Worm (Caenorhabditis elegans) whole organism, midembryonic: ENCODE results near the gene pid-5.
"Not testable (repeated sequence)": the region's sequence is repeated elsewhere in the genome, so short reads cannot be mapped to it uniquely, and the experiment has no call there.

Experiments
- T22C8.4 ChIP-seq: fragments of 200-800 bp; sonication (Bioruptor generic); IDR thresholded peaks from 2 replicates; pipeline ENCODE4 v1.3.6; 2022; ENCODE audit warnings: missing genetic modification characterization, missing compliant biosample characterization
- cog-1 ChIP-seq: sonication (generic microtip); optimal IDR thresholded peaks from 2 replicates; lab custom pipeline; 2016; ENCODE audit warnings: missing genetic modification characterization, missing compliant biosample characterization
- flt-1 ChIP-seq: fragments of 200-800 bp; sonication (Bioruptor generic); IDR thresholded peaks from 2 replicates; pipeline ENCODE4 v1.3.6; 2022; ENCODE audit warnings: missing genetic modification characterization, missing compliant biosample characterization
- klf-2 ChIP-seq: fragments of 200-800 bp; sonication (Bioruptor generic); conservative IDR thresholded peaks from 2 replicates; pipeline ENCODE4 v1.3.6; 2022; ENCODE audit warnings: missing genetic modification reagents, missing genetic modification characterization, missing compliant biosample characterization
- med-1 ChIP-seq: sonication (generic microtip); optimal IDR thresholded peaks from 2 replicates; lab custom pipeline; 2017; ENCODE audit warnings: missing genetic modification characterization, mild to moderate bottlenecking, missing compliant biosample characterization, antibody characterized with exemption, missing genetic modification reagents; ENCODE audit not compliant: insufficient read depth
- ref-1 ChIP-seq: fragments of 200-800 bp; sonication (Bioruptor generic); conservative IDR thresholded peaks from 2 replicates; pipeline ENCODE4 v1.3.6; 2022; ENCODE audit warnings: missing genetic modification reagents, missing genetic modification characterization, missing compliant biosample characterization
- tab-1 ChIP-seq: fragments of 200-800 bp; sonication (Bioruptor generic); IDR thresholded peaks from 2 replicates; pipeline ENCODE4 v1.3.6; 2022; ENCODE audit warnings: missing genetic modification characterization, missing compliant biosample characterization
- ztf-23 ChIP-seq: fragments of 200-800 bp; sonication (Bioruptor generic); IDR thresholded peaks from 2 replicates; pipeline ENCODE4 v1.3.6; 2022; ENCODE audit warnings: missing genetic modification reagents, missing genetic modification characterization, missing compliant biosample characterization
- ztf-29 ChIP-seq: fragments of 200-800 bp; sonication (Bioruptor generic); IDR thresholded peaks from 2 replicates; pipeline ENCODE4 v1.3.6; 2022; ENCODE audit warnings: missing genetic modification reagents, missing genetic modification characterization, missing compliant biosample characterization

The pid-5 gene

ce11 chrV:4204421-4204820 is 28.7 kb downstream of the pid-5 start, which contains the start of gene H43I07.1:
Gene H43I07.1 (plus strand): TSS chrV:4204721.
- no peak for TF ChIP-seq ref-1 (GFP tag; lab: Robert Waterston, UW)
- TF ChIP-seq ztf-29 (GFP tag; lab: Robert Waterston, UW), result no peak
- TF ChIP-seq T22C8.4, result no peak
- TF ChIP-seq tab-1 (GFP tag; lab: Robert Waterston, UW), result no peak
- no peak for TF ChIP-seq med-1 (GFP tag; lab: Kevin White, UChicago)
- TF ChIP-seq flt-1 (GFP tag; lab: Robert Waterston, UW), result no peak
- TF ChIP-seq ztf-23 (GFP tag; lab: Robert Waterston, UW), result no peak

- no peak for TF ChIP-seq med-1 (GFP tag; lab: Kevin White, UChicago)
- TF ChIP-seq T22C8.4, result no peak
- TF ChIP-seq klf-2 (GFP tag; lab: Robert Waterston, UW), result no peak
- TF ChIP-seq cog-1, result no peak
Measured at ce11 chrV:4211521-4211920, 35.8 kb downstream of the pid-5 start.

- TF ChIP-seq T22C8.4; tab-1 (GFP tag; lab: Robert Waterston, UW); med-1 (GFP tag; lab: Kevin White, UChicago): not testable (repeated sequence)
Measured at ce11 chrV:4215856-4216255, 40.2 kb downstream of the pid-5 start, which contains the start of gene H43I07.4. Gene H43I07.4 (plus strand): TSS chrV:4216156.

ce11 chrV:4216902-4217301 is 41.2 kb downstream of the pid-5 start:
- TF ChIP-seq med-1 (GFP tag; lab: Kevin White, UChicago), result no peak
- no peak for TF ChIP-seq ztf-23 (GFP tag; lab: Robert Waterston, UW)
- no peak for TF ChIP-seq ref-1 (GFP tag; lab: Robert Waterston, UW)
- no peak for TF ChIP-seq cog-1
- no peak for TF ChIP-seq flt-1 (GFP tag; lab: Robert Waterston, UW)
- no peak for TF ChIP-seq klf-2 (GFP tag; lab: Robert Waterston, UW)
- no peak for TF ChIP-seq T22C8.4
- TF ChIP-seq tab-1 (GFP tag; lab: Robert Waterston, UW), result no peak
- TF ChIP-seq ztf-29 (GFP tag; lab: Robert Waterston, UW), result no peak

ce11 chrV:4218268-4218667 is 42.6 kb downstream of the pid-5 start:
- TF ChIP-seq klf-2 (GFP tag; lab: Robert Waterston, UW), result no peak
- TF ChIP-seq ref-1 (GFP tag; lab: Robert Waterston, UW), result no peak
- TF ChIP-seq cog-1, result no peak
- TF ChIP-seq flt-1 (GFP tag; lab: Robert Waterston, UW), result no peak
- no peak for TF ChIP-seq tab-1 (GFP tag; lab: Robert Waterston, UW)
- no peak for TF ChIP-seq med-1 (GFP tag; lab: Kevin White, UChicago)
- TF ChIP-seq T22C8.4, result no peak
- TF ChIP-seq ztf-29 (GFP tag; lab: Robert Waterston, UW), result no peak
- TF ChIP-seq ztf-23 (GFP tag; lab: Robert Waterston, UW), result no peak

ce11 chrV:4219342-4219741 is 43.7 kb downstream of the pid-5 start, which contains the start of gene nlp-9:
Gene nlp-9 (plus strand): TSS chrV:4219642.
- TF ChIP-seq ztf-23 (GFP tag; lab: Robert Waterston, UW) (no peak), T22C8.4 (no peak), med-1 (GFP tag; lab: Kevin White, UChicago) (no peak), ref-1 (GFP tag; lab: Robert Waterston, UW) (no peak), cog-1 (no peak), flt-1 (GFP tag; lab: Robert Waterston, UW) (no peak), klf-2 (GFP tag; lab: Robert Waterston, UW) (no peak), tab-1 (GFP tag; lab: Robert Waterston, UW) (no peak), ztf-29 (GFP tag; lab: Robert Waterston, UW) (no peak)
